Worm (Caenorhabditis elegans): ENCODE results near the gene F09C12.2.

DNA sequence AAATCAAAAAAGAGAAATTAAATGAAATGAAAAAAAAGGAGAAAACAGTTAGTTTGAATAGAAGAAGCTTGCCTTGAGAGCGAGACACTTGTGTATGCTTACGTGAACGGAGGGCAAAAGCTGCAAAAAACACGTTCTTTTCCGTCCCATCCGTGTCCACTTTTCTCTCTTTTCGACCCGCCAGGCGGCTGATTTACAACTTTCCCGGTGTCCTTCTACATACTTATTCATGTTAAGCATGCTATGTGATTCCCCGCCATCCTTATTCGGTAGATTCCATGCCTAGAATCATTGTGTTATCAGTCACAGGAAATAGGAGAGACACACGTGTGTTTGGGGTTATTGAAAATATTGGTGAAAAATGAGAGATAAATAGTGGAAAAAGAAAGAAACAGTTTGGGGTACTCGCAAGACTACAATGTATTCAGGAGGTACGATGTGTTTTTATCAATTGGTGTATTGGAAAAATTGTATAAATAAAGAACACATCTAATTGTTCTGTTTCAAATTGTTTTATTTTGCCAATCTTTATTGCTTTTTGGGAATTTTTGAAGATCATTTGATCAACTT lies 32.2 kb downstream of the F09C12.2 start, which contains the start of gene nas-29:
- TF ChIP-seq ztf-23 (GFP tag; IDR thresholded peaks at IDR 0.05) = no peak
- TF ChIP-seq klf-2 (GFP tag; conservative IDR thresholded peaks at IDR 0.05) = no peak
- no peak for TF ChIP-seq tab-1 (GFP tag; IDR thresholded peaks at IDR 0.05)
- TF ChIP-seq cog-1 (tag; optimal IDR thresholded peaks at IDR 0.05) = no peak
- no peak for TF ChIP-seq flt-1 (GFP tag; IDR thresholded peaks at IDR 0.05)
- no peak for TF ChIP-seq T22C8.4 (GFP tag; IDR thresholded peaks at IDR 0.05)
- TF ChIP-seq ztf-29 (GFP tag; IDR thresholded peaks at IDR 0.05) = no peak
- no peak for TF ChIP-seq med-1 (GFP tag; optimal IDR thresholded peaks at IDR 0.05; ENCODE audit: insufficient read depth)
- no peak for TF ChIP-seq ref-1 (GFP tag; conservative IDR thresholded peaks at IDR 0.05)

Measured in whole organism, midembryonic.